Worm (Caenorhabditis elegans): Measurements from ENCODE around the gene icap-1.

DNA sequence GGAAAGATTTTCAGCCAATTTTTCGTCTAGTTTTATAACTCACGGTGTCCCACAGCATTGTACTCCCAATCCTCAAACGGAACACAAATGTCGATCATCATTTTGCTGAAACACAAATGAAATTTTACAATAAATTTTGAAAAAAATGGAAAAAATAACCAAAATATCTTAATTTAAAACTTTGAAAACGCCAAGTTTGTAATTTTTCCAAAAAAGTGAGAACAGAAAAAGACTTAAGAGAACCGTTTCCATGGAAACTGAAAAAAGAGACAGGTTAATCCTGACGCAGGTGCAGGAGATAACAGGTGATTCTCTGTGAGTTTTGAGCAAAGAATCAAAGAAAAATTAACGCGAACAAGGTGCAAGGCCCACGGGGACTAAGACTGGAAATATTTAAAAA, 34.1 kb upstream of the icap-1 start, which contains the start of gene Y45F10D.15:
- TF ChIP-seq nhr-11 (tag; optimal IDR thresholded peaks at IDR 0.05), result no peak
- no peak for TF ChIP-seq elt-2 (tag; optimal IDR thresholded peaks at IDR 0.05)
- no peak for TF ChIP-seq K02D7.2 (tag; optimal IDR thresholded peaks at IDR 0.05)
- TF ChIP-seq zip-5 (tag; optimal IDR thresholded peaks at IDR 0.05), result no peak
- TF ChIP-seq pag-3 (tag; optimal IDR thresholded peaks at IDR 0.05; ENCODE audit: borderline replicate concordance), result no peak
- TF ChIP-seq pha-4 (tag; optimal IDR thresholded peaks at IDR 0.05), result no peak
- TF ChIP-seq hlh-15 (tag; optimal IDR thresholded peaks at IDR 0.05), result no peak
- TF ChIP-seq sdc-2 (tag; optimal IDR thresholded peaks at IDR 0.05), result no peak
- no peak for TF ChIP-seq unc-86 (tag; optimal IDR thresholded peaks at IDR 0.05)

All from whole organism, late embryonic.